Worm (Caenorhabditis elegans) whole organism, L1 larva: ENCODE data around the gene ipla-6.

Experiments
- C16A3.4 ChIP-seq: fragments of 150-350 bp; optimal IDR thresholded peaks from 2 replicates; lab custom pipeline; 2014; ENCODE audit warnings: missing biosample characterization, missing genetic modification characterization
- F16B12.6 ChIP-seq: fragments of 150-350 bp; optimal IDR thresholded peaks from 2 replicates; lab custom pipeline; 2014; ENCODE audit warnings: missing biosample characterization, missing genetic modification characterization
- aha-1 ChIP-seq: fragments of 150-350 bp; optimal IDR thresholded peaks from 2 replicates; lab custom pipeline; 2014; ENCODE audit warnings: missing biosample characterization, missing genetic modification characterization
- alr-1 ChIP-seq: fragments of 200-800 bp; sonication (Bioruptor generic); optimal IDR thresholded peaks from 2 replicates; lab custom pipeline; 2018; ENCODE audit warnings: borderline replicate concordance, mild to moderate bottlenecking, missing genetic modification characterization, missing compliant biosample characterization
- aly-2 ChIP-seq: fragments of 150-350 bp; optimal IDR thresholded peaks from 2 replicates; lab custom pipeline; 2014; ENCODE audit warnings: missing biosample characterization, missing genetic modification characterization
- ama-1 ChIP-seq: fragments of 150-350 bp; optimal IDR thresholded peaks from 2 replicates; lab custom pipeline; 2014
- blmp-1 ChIP-seq: fragments of 150-350 bp; optimal IDR thresholded peaks from 2 replicates; lab custom pipeline; 2014; ENCODE audit warnings: missing biosample characterization, missing genetic modification characterization
- ceh-63 ChIP-seq: fragments of 200-800 bp; sonication (Bioruptor generic); optimal IDR thresholded peaks from 2 replicates; lab custom pipeline; 2018; ENCODE audit warnings: mild to moderate bottlenecking, missing genetic modification characterization, missing compliant biosample characterization
- ceh-8 ChIP-seq: fragments of 200-800 bp; sonication (Bioruptor generic); optimal IDR thresholded peaks from 2 replicates; lab custom pipeline; 2018; ENCODE audit warnings: mild to moderate bottlenecking, missing genetic modification characterization, moderate library complexity, missing compliant biosample characterization
- ceh-82 ChIP-seq, 3 experiments: fragments of 150-350 bp in 1 of 3; sonication (generic microtip) in 2 of 3; optimal IDR thresholded peaks; 2 replicates each; lab custom pipeline; 2014 to 2017; ENCODE audit warnings: missing biosample characterization in 3 of 3, missing genetic modification characterization in 3 of 3
- dpl-1 ChIP-seq, 3 experiments: fragments of 150-350 bp in 2 of 3; sonication (generic microtip) in 1 of 3; optimal IDR thresholded peaks; 2 replicates each; lab custom pipeline; 2014 to 2017; ENCODE audit warnings: missing biosample characterization in 3 of 3, missing genetic modification characterization in 3 of 3, missing genetic modification reagents in 3 of 3
- dsc-1 ChIP-seq: sonication (generic microtip); optimal IDR thresholded peaks from 2 replicates; lab custom pipeline; 2016; ENCODE audit warnings: mild to moderate bottlenecking, missing genetic modification characterization, missing compliant biosample characterization
- egl-27 ChIP-seq, 2 experiments: fragments of 150-350 bp in 1 of 2; sonication (generic microtip); optimal IDR thresholded peaks; 3 replicates each; lab custom pipeline; 2017 to 2018; ENCODE audit warnings: missing biosample characterization in 2 of 2, missing genetic modification characterization in 2 of 2, missing genetic modification reagents in 2 of 2
- elt-2 ChIP-seq: sonication (generic microtip); optimal IDR thresholded peaks from 2 replicates; lab custom pipeline; 2016; ENCODE audit warnings: missing genetic modification characterization, mild to moderate bottlenecking, inconsistent platforms, missing compliant biosample characterization, missing genetic modification reagents
- fkh-10 ChIP-seq: sonication (generic microtip); optimal IDR thresholded peaks from 2 replicates; lab custom pipeline; 2017; ENCODE audit warnings: missing biosample characterization, missing genetic modification reagents, missing genetic modification characterization
- fkh-4 ChIP-seq: sonication (generic microtip); optimal IDR thresholded peaks from 2 replicates; lab custom pipeline; 2016; ENCODE audit warnings: missing compliant biosample characterization, missing genetic modification characterization, borderline replicate concordance
- fos-1 ChIP-seq: fragments of 150-350 bp; optimal IDR thresholded peaks from 2 replicates; lab custom pipeline; 2014; ENCODE audit warnings: missing biosample characterization, missing genetic modification characterization
- grh-1 ChIP-seq: fragments of 200-800 bp; sonication (Bioruptor generic); IDR thresholded peaks from 2 replicates; pipeline ENCODE4 v1.3.6; 2022; ENCODE audit warnings: missing genetic modification reagents, missing genetic modification characterization, missing compliant biosample characterization
- hlh-4 ChIP-seq: sonication (generic microtip); optimal IDR thresholded peaks from 2 replicates; lab custom pipeline; 2016; ENCODE audit warnings: mild to moderate bottlenecking, missing genetic modification characterization, missing compliant biosample characterization
- irx-1 ChIP-seq: sonication (generic microtip); optimal IDR thresholded peaks from 2 replicates; lab custom pipeline; 2016; ENCODE audit warnings: missing genetic modification characterization, missing compliant biosample characterization
- jun-1 ChIP-seq: fragments of 150-350 bp; optimal IDR thresholded peaks from 2 replicates; lab custom pipeline; 2014; ENCODE audit warnings: missing biosample characterization, missing genetic modification reagents, missing genetic modification characterization
- lin-14 ChIP-seq: fragments of 200-800 bp; sonication (Bioruptor generic); optimal IDR thresholded peaks from 2 replicates; lab custom pipeline; 2018; ENCODE audit warnings: mild to moderate bottlenecking, missing genetic modification characterization, moderate library complexity, missing compliant biosample characterization
- lsy-2 ChIP-seq, 2 experiments: fragments of 150-350 bp; optimal IDR thresholded peaks; 2 replicates each; lab custom pipeline; 2014; ENCODE audit warnings: missing biosample characterization in 2 of 2, missing genetic modification characterization in 2 of 2
- mdl-1 ChIP-seq, 2 experiments: fragments of 150-350 bp; optimal IDR thresholded peaks; 2 replicates each; lab custom pipeline; 2014 to 2017; ENCODE audit warnings: missing biosample characterization in 2 of 2, missing genetic modification characterization in 2 of 2, inconsistent platforms in 1 of 2
- mef-2 ChIP-seq: fragments of 150-350 bp; optimal IDR thresholded peaks from 2 replicates; lab custom pipeline; 2014; ENCODE audit warnings: missing biosample characterization, missing genetic modification characterization
- mep-1 ChIP-seq: fragments of 150-350 bp; optimal IDR thresholded peaks from 2 replicates; lab custom pipeline; 2014; ENCODE audit warnings: missing biosample characterization, missing genetic modification characterization
- nhr-20 ChIP-seq: sonication (generic microtip); optimal IDR thresholded peaks from 2 replicates; lab custom pipeline; 2016; ENCODE audit warnings: mild to moderate bottlenecking, missing genetic modification characterization, missing compliant biosample characterization
- nhr-28 ChIP-seq: fragments of 150-350 bp; optimal IDR thresholded peaks from 2 replicates; lab custom pipeline; 2014; ENCODE audit warnings: missing biosample characterization, missing genetic modification characterization
- nhr-47 ChIP-seq: sonication (generic microtip); optimal IDR thresholded peaks from 2 replicates; lab custom pipeline; 2016; ENCODE audit warnings: mild to moderate bottlenecking, missing genetic modification characterization, moderate library complexity, missing compliant biosample characterization
- nhr-71 ChIP-seq: sonication (generic microtip); optimal IDR thresholded peaks from 2 replicates; lab custom pipeline; 2016; ENCODE audit warnings: mild to moderate bottlenecking, missing genetic modification characterization, moderate library complexity, missing compliant biosample characterization
- nhr-77 ChIP-seq: fragments of 150-350 bp; optimal IDR thresholded peaks from 2 replicates; lab custom pipeline; 2014; ENCODE audit warnings: missing biosample characterization, missing genetic modification characterization
- nhr-85 ChIP-seq: sonication (generic microtip); peaks from one replicate; lab custom pipeline; 2016; ENCODE audit warnings: missing genetic modification characterization, inconsistent platforms, missing compliant biosample characterization
- nhr-90 ChIP-seq: sonication (generic microtip); optimal IDR thresholded peaks from 2 replicates; lab custom pipeline; 2016; ENCODE audit warnings: mild to moderate bottlenecking, missing genetic modification characterization, missing compliant biosample characterization; ENCODE audit not compliant: poor library complexity
- pag-3 ChIP-seq: sonication (generic microtip); optimal IDR thresholded peaks from 2 replicates; lab custom pipeline; 2017; ENCODE audit warnings: missing genetic modification characterization, mild to moderate bottlenecking, missing compliant biosample characterization, antibody characterized with exemption, borderline replicate concordance; ENCODE audit not compliant: insufficient read depth
- pqm-1 ChIP-seq: sonication (generic microtip); optimal IDR thresholded peaks from 3 replicates; lab custom pipeline; 2017; ENCODE audit warnings: missing biosample characterization, missing genetic modification characterization
- snpc-4 ChIP-seq: fragments of 150-350 bp; optimal IDR thresholded peaks from 2 replicates; lab custom pipeline; 2014; ENCODE audit warnings: missing biosample characterization, missing genetic modification characterization
- snu-23 ChIP-seq: sonication (generic microtip); optimal IDR thresholded peaks from 2 replicates; lab custom pipeline; 2016; ENCODE audit warnings: missing genetic modification characterization, missing compliant biosample characterization
- sox-4 ChIP-seq: sonication (generic microtip); optimal IDR thresholded peaks from 2 replicates; lab custom pipeline; 2016; ENCODE audit warnings: missing genetic modification characterization, missing compliant biosample characterization
- sptf-1 ChIP-seq: fragments of 150-350 bp; optimal IDR thresholded peaks from 2 replicates; lab custom pipeline; 2014; ENCODE audit warnings: missing biosample characterization, missing genetic modification characterization
- swsn-7 ChIP-seq: sonication (generic microtip); optimal IDR thresholded peaks from 2 replicates; lab custom pipeline; 2016; ENCODE audit warnings: missing genetic modification characterization, missing compliant biosample characterization
- tbx-2 ChIP-seq: sonication (generic microtip); optimal IDR thresholded peaks from 2 replicates; lab custom pipeline; 2016; ENCODE audit warnings: missing genetic modification characterization, missing compliant biosample characterization
- tlp-1 ChIP-seq: fragments of 150-350 bp; optimal IDR thresholded peaks from 2 replicates; lab custom pipeline; 2014; ENCODE audit warnings: missing biosample characterization, missing genetic modification characterization
- unc-130 ChIP-seq: fragments of 150-350 bp; optimal IDR thresholded peaks from 2 replicates; lab custom pipeline; 2017; ENCODE audit warnings: missing biosample characterization, missing genetic modification characterization, inconsistent platforms
- unc-30 ChIP-seq: sonication (generic microtip); optimal IDR thresholded peaks from 2 replicates; lab custom pipeline; 2017; ENCODE audit warnings: missing biosample characterization, missing genetic modification characterization
- unc-86 ChIP-seq: sonication (generic microtip); optimal IDR thresholded peaks from 2 replicates; lab custom pipeline; 2016; ENCODE audit warnings: missing genetic modification characterization, missing compliant biosample characterization
- unc-98 ChIP-seq: fragments of 200-800 bp; sonication (Bioruptor generic); IDR thresholded peaks from 2 replicates; pipeline ENCODE4 v1.3.6; 2022; ENCODE audit warnings: missing genetic modification characterization, missing compliant biosample characterization
- vab-15 ChIP-seq: sonication (generic microtip); optimal IDR thresholded peaks from 2 replicates; lab custom pipeline; 2017; ENCODE audit warnings: missing genotype, mild to moderate bottlenecking, missing genetic modification characterization, missing compliant biosample characterization
- xbp-1 ChIP-seq: sonication (generic microtip); optimal IDR thresholded peaks from 2 replicates; lab custom pipeline; 2016; ENCODE audit warnings: missing genetic modification characterization, missing compliant biosample characterization
- zip-4 ChIP-seq: fragments of 200-800 bp; sonication (Bioruptor generic); optimal IDR thresholded peaks from 2 replicates; lab custom pipeline; 2018; ENCODE audit warnings: mild to moderate bottlenecking, missing genetic modification characterization, moderate library complexity, missing compliant biosample characterization
- ztf-4 ChIP-seq: fragments of 150-350 bp; optimal IDR thresholded peaks from 2 replicates; lab custom pipeline; 2014; ENCODE audit warnings: missing biosample characterization, missing genetic modification characterization

The ipla-6 gene

ce11 chrIV:6321667-6322066 is 15.8 kb upstream of the ipla-6 start, which contains the start of gene Y73B6BL.29 (continued):
- TF ChIP-seq dsc-1 (tag; lab: Kevin White, UChicago) (peak; percentile 97), mef-2 (peak; percentile 16), tlp-1 (tag; lab: Kevin White, UChicago) (no peak), irx-1 (tag; lab: Kevin White, UChicago) (peak; percentile 99), nhr-20 (tag; lab: Kevin White, UChicago) (peak; percentile 95), vab-15 (peak; percentile 76), ztf-4 (tag; lab: Kevin White, UChicago) (peak; percentile 85), nhr-90 (tag; lab: Kevin White, UChicago) (peak; percentile 99), lin-14 (peak; percentile 95), sptf-1 (tag; lab: Kevin White, UChicago) (no peak), nhr-77 (tag; lab: Kevin White, UChicago) (no peak), nhr-71 (tag; lab: Kevin White, UChicago) (peak; percentile 98), zip-4 (GFP tag; lab: Kevin White, UChicago) (peak; percentile 85), ceh-63 (GFP tag; lab: Kevin White, UChicago) (peak; percentile 75), dpl-1 (GFP tag; optimal IDR thresholded peaks at IDR 0.05; lab: Kevin White, UChicago) (peak; percentile 96 to 98 (median 97)), alr-1 (tag; lab: Kevin White, UChicago) (no peak), ceh-8 (GFP tag; lab: Kevin White, UChicago) (peak; percentile 97), hlh-4 (peak; percentile 79), nhr-28 (no peak), egl-27 (tag; optimal IDR thresholded peaks at IDR 0.05; lab: Kevin White, UChicago) (no peak), mep-1 (peak; percentile 95), mdl-1 (tag; optimal IDR thresholded peaks at IDR 0.05; lab: Kevin White, UChicago) (peak in 1 of 2 experiments; percentile 82), grh-1 (GFP tag; lab: Robert Waterston, UW) (peak; percentile 81), sox-4 (peak; percentile 96), unc-130 (tag; lab: Kevin White, UChicago) (peak; percentile 92), jun-1 (tag; lab: Kevin White, UChicago) (peak; percentile 73), pqm-1 (tag; lab: Kevin White, UChicago) (no peak), blmp-1 (tag; lab: Kevin White, UChicago) (peak; percentile 77), aha-1 (tag; lab: Kevin White, UChicago) (peak; percentile 78), swsn-7 (peak; percentile 95), F16B12.6 (tag; lab: Kevin White, UChicago) (peak; percentile 49), C16A3.4 (tag; lab: Kevin White, UChicago) (peak; percentile 83)

- peak; percentile 77 for TF ChIP-seq blmp-1 (tag; lab: Kevin White, UChicago)
- TF ChIP-seq nhr-47 (tag; lab: Kevin White, UChicago) = peak; percentile 98
- peak; percentile 80 for TF ChIP-seq fkh-10 (GFP tag; lab: Kevin White, UChicago)
- TF ChIP-seq unc-86 (tag; lab: Kevin White, UChicago) = peak; percentile 97
- peak; percentile 61 for TF ChIP-seq fkh-4
- TF ChIP-seq grh-1 (GFP tag; lab: Robert Waterston, UW) = peak; percentile 97
- peak; percentile 73 for TF ChIP-seq fos-1 (tag; lab: Kevin White, UChicago)
- peak; percentile 98 for TF ChIP-seq tbx-2 (tag; lab: Kevin White, UChicago)
- peak; percentile 97 for TF ChIP-seq dsc-1 (tag; lab: Kevin White, UChicago)
- TF ChIP-seq unc-130 (tag; lab: Kevin White, UChicago) = peak; percentile 98
- TF ChIP-seq xbp-1 = peak; percentile 97
- peak; percentile 98 for TF ChIP-seq swsn-7
- no peak for TF ChIP-seq pag-3 (tag; lab: Kevin White, UChicago)
- TF ChIP-seq sptf-1 (tag; lab: Kevin White, UChicago) = no peak
- peak; percentile 82 for TF ChIP-seq snpc-4 (tag; lab: Kevin White, UChicago)
- peak; percentile 67; the same call in 1 of the 2 replicates for TF ChIP-seq unc-98 (GFP tag; lab: Robert Waterston, UW)
- peak; percentile 71 for TF ChIP-seq aly-2 (tag; lab: Kevin White, UChicago)
- no peak for TF ChIP-seq pqm-1 (tag; lab: Kevin White, UChicago)
- peak; percentile 98 for TF ChIP-seq snu-23 (GFP tag; lab: Kevin White, UChicago)
- peak; percentile 95 for TF ChIP-seq lin-14
- TF ChIP-seq ama-1 (lab: Kevin White, UChicago) = peak; percentile 85
- TF ChIP-seq elt-2 (tag; lab: Kevin White, UChicago) = peak; percentile 88
- TF ChIP-seq unc-30 (tag; lab: Kevin White, UChicago) = no peak
- TF ChIP-seq aha-1 (tag; lab: Kevin White, UChicago) = peak; percentile 84
- peak; percentile 97 to 98 (median 97) for TF ChIP-seq ceh-82 (tag; optimal IDR thresholded peaks at IDR 0.05; lab: Kevin White, UChicago)
- TF ChIP-seq nhr-90 (tag; lab: Kevin White, UChicago) = peak; percentile 98
- TF ChIP-seq lsy-2 (tag; optimal IDR thresholded peaks at IDR 0.05; lab: Kevin White, UChicago) = peak; percentile 98 to 99
- peak; percentile 98 for TF ChIP-seq nhr-85 (tag; lab: Kevin White, UChicago)
Observed at ce11 chrIV:6323654-6324224, 13.7 kb upstream of the ipla-6 start, which contains the start of gene sqd-1. Gene sqd-1 (plus strand): TSS chrIV:6324174.
